Worm (Caenorhabditis elegans) whole organism, L2 larva: ENCODE results near the gene nphp-4.

Experiments used
- ama-1 ChIP-seq: fragments of 150-350 bp; optimal IDR thresholded peaks from 2 replicates; lab custom pipeline; 2018; ENCODE audit warnings: inconsistent platforms
- nhr-11 ChIP-seq: fragments of 150-350 bp; optimal IDR thresholded peaks from 2 replicates; lab custom pipeline; 2014; ENCODE audit warnings: missing biosample characterization, missing genetic modification characterization

ce11 chrV:11796343-11796742 is 47.2 kb downstream of the nphp-4 start:
- TF ChIP-seq nhr-11 (no peak), ama-1 (no peak)
